Fruit fly (Drosophila melanogaster): ENCODE results near the gene MnM.
A peak's percentile ranks its signal among the peaks of the same experiment; 100 is the strongest.

dm6 chr3L:3164951-3165350, 13.4 kb downstream of the MnM start, which contains the start of gene CG32280:
- TF ChIP-seq CG6689 (GFP tag; IDR thresholded peaks at IDR 0.05) (no peak), ftz-f1 (GFP tag; optimal IDR thresholded peaks at IDR 0.05) (no peak), CG7963 (GFP tag; IDR thresholded peaks at IDR 0.05; ENCODE audit: partially characterized antibody) (peak; percentile 66; the same call in 2 of the 3 replicates), ind (GFP tag; optimal IDR thresholded peaks at IDR 0.05) (no peak), CG14965 (GFP tag; optimal IDR thresholded peaks at IDR 0.05; ENCODE audit: borderline replicate concordance) (no peak)
